Worm (Caenorhabditis elegans) whole organism, mixed stage, embryonic: Measurements from ENCODE around the gene slc-25A18.2.

Experiments used
- lin-13 ChIP-seq: fragments of 150-350 bp; optimal IDR thresholded peaks from 2 replicates; lab custom pipeline; 2014; ENCODE audit warnings: missing biosample characterization, missing genetic modification characterization
- mep-1 ChIP-seq: fragments of 150-350 bp; optimal IDR thresholded peaks from 2 replicates; lab custom pipeline; 2017; ENCODE audit warnings: missing biosample characterization, missing genetic modification reagents, missing genetic modification characterization, inconsistent platforms
- unc-39 ChIP-seq: fragments of 150-350 bp; optimal IDR thresholded peaks from 2 replicates; lab custom pipeline; 2014; ENCODE audit warnings: missing biosample characterization, missing genetic modification characterization
- unc-62 ChIP-seq: fragments of 150-350 bp; optimal IDR thresholded peaks from 2 replicates; lab custom pipeline; 2014; ENCODE audit warnings: missing biosample characterization, missing genetic modification reagents, missing genetic modification characterization

DNA sequence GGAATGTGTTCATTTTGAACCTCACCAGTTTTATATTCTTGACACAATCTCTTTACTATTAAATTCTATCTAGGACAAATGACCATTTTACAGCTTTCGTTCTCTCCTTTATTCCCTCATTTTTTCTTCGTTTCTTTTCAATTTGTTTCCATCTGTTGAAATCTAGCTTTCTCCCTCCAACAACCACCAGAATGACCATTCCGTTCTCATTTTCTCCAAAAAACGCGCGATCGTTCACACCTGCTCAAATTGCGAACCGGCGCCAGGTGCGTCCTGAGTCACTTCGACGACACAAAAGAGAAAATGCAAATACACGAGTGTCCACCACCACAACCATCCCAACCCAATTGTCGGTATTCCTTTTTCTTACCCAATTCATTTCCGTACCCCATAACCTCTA, 18.6 kb upstream of the slc-25A18.2 start, which contains the start of gene F13B6.1:
- TF ChIP-seq unc-62 (no peak), unc-39 (tag; lab: Kevin White, UChicago) (no peak), mep-1 (tag; lab: Kevin White, UChicago) (no peak), lin-13 (no peak)
